Fruit fly (Drosophila melanogaster) whole organism, embryonic: ENCODE data around the gene sro.

ENCODE experiments used
- ATbp ChIP-seq: fragments of 200-800 bp; sonication (Bioruptor generic); optimal IDR thresholded peaks from 2 replicates; lab custom pipeline; 2017; ENCODE audit warnings: missing biosample characterization, mild to moderate bottlenecking, missing genetic modification characterization, missing genetic modification reagents
- C15 ChIP-seq: fragments of 200-800 bp; sonication (Bioruptor generic); IDR thresholded peaks from 3 replicates; pipeline ENCODE4 v1.3.6; 2022; ENCODE audit warnings: missing biosample characterization, missing genetic modification characterization
- CG10274 ChIP-seq: fragments of 200-800 bp; sonication (Bioruptor generic); optimal IDR thresholded peaks from 3 replicates; lab custom pipeline; 2017; ENCODE audit warnings: missing biosample characterization, mild to moderate bottlenecking, missing genetic modification characterization
- CG10462 ChIP-seq: fragments of 200-800 bp; sonication (Bioruptor generic); optimal IDR thresholded peaks from 2 replicates; lab custom pipeline; 2016; ENCODE audit warnings: missing biosample characterization, missing genetic modification characterization
- CG11560 ChIP-seq: fragments of 200-800 bp; sonication (Bioruptor generic); IDR thresholded peaks from 3 replicates; pipeline ENCODE4 v1.3.6; 2022; ENCODE audit warnings: missing biosample characterization, missing genetic modification characterization
- CG15269 ChIP-seq: fragments of 200-800 bp; sonication (Bioruptor generic); optimal IDR thresholded peaks from 2 replicates; lab custom pipeline; 2018; ENCODE audit warnings: missing biosample characterization, mild to moderate bottlenecking, missing genetic modification characterization, moderate library complexity
- CG16863 ChIP-seq: fragments of 200-800 bp; sonication (Bioruptor generic); optimal IDR thresholded peaks from 3 replicates; lab custom pipeline; 2016; ENCODE audit warnings: missing biosample characterization, missing genetic modification characterization
- CG17568 ChIP-seq: fragments of 200-800 bp; sonication (Bioruptor generic); optimal IDR thresholded peaks from 2 replicates; lab custom pipeline; 2018; ENCODE audit warnings: missing biosample characterization, mild to moderate bottlenecking, missing genetic modification characterization, moderate library complexity
- CG1792 ChIP-seq: fragments of 200-800 bp; sonication (Bioruptor generic); optimal IDR thresholded peaks from 2 replicates; lab custom pipeline; 2016; ENCODE audit warnings: missing biosample characterization, missing genetic modification characterization
- CG2116 ChIP-seq: fragments of 200-800 bp; sonication (Bioruptor generic); optimal IDR thresholded peaks from 3 replicates; lab custom pipeline; 2018; ENCODE audit warnings: missing biosample characterization, mild to moderate bottlenecking, missing genetic modification characterization
- CG30020 ChIP-seq: fragments of 200-800 bp; optimal IDR thresholded peaks from 2 replicates; lab custom pipeline; 2019; ENCODE audit warnings: missing biosample characterization, mild to moderate bottlenecking, missing genetic modification characterization, moderate library complexity
- CG30403 ChIP-seq: fragments of 200-800 bp; sonication (Bioruptor generic); optimal IDR thresholded peaks from 3 replicates; lab custom pipeline; 2016; ENCODE audit warnings: missing biosample characterization, missing genetic modification characterization
- CG31441 ChIP-seq: fragments of 200-800 bp; sonication (Bioruptor generic); IDR thresholded peaks from 2 replicates; pipeline ENCODE4 v1.3.6; 2022; ENCODE audit warnings: missing biosample characterization, missing genetic modification characterization
- CG3163 ChIP-seq: fragments of 200-800 bp; sonication (Bioruptor generic); optimal IDR thresholded peaks from 3 replicates; lab custom pipeline; 2016; ENCODE audit warnings: missing biosample characterization, missing genetic modification characterization
- CG32532 ChIP-seq: fragments of 200-800 bp; sonication (Bioruptor generic); IDR thresholded peaks from 2 replicates; pipeline ENCODE4 v1.3.6; 2022; ENCODE audit warnings: missing biosample characterization, missing genetic modification characterization
- CG3838 ChIP-seq: fragments of 200-800 bp; sonication (Bioruptor generic); optimal IDR thresholded peaks from 3 replicates; lab custom pipeline; 2016; ENCODE audit warnings: missing biosample characterization, missing genetic modification characterization
- CG42726 ChIP-seq: fragments of 200-800 bp; sonication (Bioruptor generic); IDR thresholded peaks from 2 replicates; pipeline ENCODE4 v1.3.6; 2022; ENCODE audit warnings: missing biosample characterization, missing genetic modification characterization; ENCODE audit not compliant: partially characterized antibody
- CG6272 ChIP-seq: fragments of 200-800 bp; sonication (Bioruptor generic); IDR thresholded peaks from 2 replicates; pipeline ENCODE4 v1.3.6; 2022; ENCODE audit warnings: missing biosample characterization, missing genetic modification characterization
- CG6854 ChIP-seq: fragments of 200-800 bp; sonication (Bioruptor generic); optimal IDR thresholded peaks from 3 replicates; lab custom pipeline; 2017; ENCODE audit warnings: missing biosample characterization, mild to moderate bottlenecking, missing genetic modification characterization
- CG7786 ChIP-seq: fragments of 200-800 bp; sonication (Bioruptor generic); optimal IDR thresholded peaks from 2 replicates; lab custom pipeline; 2016; ENCODE audit warnings: missing biosample characterization, missing genetic modification characterization
- CG9215 ChIP-seq: fragments of 200-800 bp; sonication (Bioruptor generic); IDR thresholded peaks from 2 replicates; pipeline ENCODE4 v1.3.6; 2022; ENCODE audit warnings: missing biosample characterization, missing genetic modification characterization
- CG9817 ChIP-seq: fragments of 200-800 bp; sonication (Bioruptor generic); optimal IDR thresholded peaks from 2 replicates; lab custom pipeline; 2018; ENCODE audit warnings: missing biosample characterization, mild to moderate bottlenecking, missing genetic modification characterization, moderate library complexity
- CG9932 ChIP-seq: fragments of 200-800 bp; sonication (Bioruptor generic); IDR thresholded peaks from 2 replicates; pipeline ENCODE4 v1.3.6; 2022; ENCODE audit warnings: missing biosample characterization, missing genetic modification characterization
- Dek ChIP-seq: fragments of 200-800 bp; sonication (Bioruptor generic); optimal IDR thresholded peaks from 3 replicates; lab custom pipeline; 2019; ENCODE audit warnings: missing biosample characterization, mild to moderate bottlenecking, missing genetic modification characterization, moderate library complexity
- Drgx ChIP-seq: fragments of 200-800 bp; sonication (Bioruptor generic); IDR thresholded peaks from 2 replicates; pipeline ENCODE4 v1.3.6; 2022; ENCODE audit warnings: missing biosample characterization, missing genetic modification characterization
- HHEX ChIP-seq: fragments of 200-800 bp; sonication (Bioruptor generic); optimal IDR thresholded peaks from 3 replicates; lab custom pipeline; 2017; ENCODE audit warnings: missing biosample characterization, mild to moderate bottlenecking, missing genetic modification characterization, missing genetic modification reagents
- HmgD ChIP-seq: fragments of 200-800 bp; sonication (Bioruptor generic); optimal IDR thresholded peaks from 3 replicates; lab custom pipeline; 2016; ENCODE audit warnings: missing biosample characterization, missing genetic modification characterization
- Hr3 ChIP-seq: fragments of 200-800 bp; sonication (Bioruptor generic); optimal IDR thresholded peaks from 3 replicates; lab custom pipeline; 2016; ENCODE audit warnings: missing biosample characterization, missing genetic modification characterization
- Kr ChIP-seq: fragments of 200-800 bp; sonication (Bioruptor generic); optimal IDR thresholded peaks from 2 replicates; lab custom pipeline; 2017; ENCODE audit warnings: missing biosample characterization, mild to moderate bottlenecking, missing genetic modification characterization
- Med ChIP-seq: fragments of 200-800 bp; sonication (Bioruptor generic); peaks from one replicate; lab custom pipeline; 2016; ENCODE audit warnings: missing biosample characterization, missing genetic modification characterization, mild to moderate bottlenecking, inconsistent platforms, moderate library complexity
- NC2α ChIP-seq: fragments of 200-800 bp; sonication (Bioruptor generic); optimal IDR thresholded peaks from 2 replicates; lab custom pipeline; 2016; ENCODE audit warnings: missing biosample characterization, missing genetic modification characterization
- Optix ChIP-seq: fragments of 200-800 bp; sonication (Bioruptor generic); IDR thresholded peaks from 3 replicates; pipeline ENCODE4 v1.3.6; 2022; ENCODE audit warnings: missing biosample characterization, missing genetic modification characterization
- TFAM ChIP-seq: fragments of 200-800 bp; sonication (Bioruptor generic); optimal IDR thresholded peaks from 2 replicates; lab custom pipeline; 2017; ENCODE audit warnings: missing biosample characterization, missing genetic modification characterization, inconsistent platforms
- Taf1 ChIP-seq: fragments of 200-800 bp; sonication (Bioruptor generic); IDR thresholded peaks from 2 replicates; pipeline ENCODE4 v1.3.6; 2022; ENCODE audit warnings: missing biosample characterization, missing genetic modification characterization
- Usf ChIP-seq: fragments of 200-800 bp; sonication (Bioruptor generic); optimal IDR thresholded peaks from 2 replicates; lab custom pipeline; 2017; ENCODE audit warnings: missing genotype, missing biosample characterization, missing genetic modification characterization
- al ChIP-seq: fragments of 200-800 bp; sonication (Bioruptor generic); IDR thresholded peaks from 2 replicates; pipeline ENCODE4 v1.3.6; 2022; ENCODE audit warnings: missing biosample characterization, missing genetic modification characterization
- ap ChIP-seq: fragments of 200-800 bp; sonication (Bioruptor generic); IDR thresholded peaks from 2 replicates; pipeline ENCODE4 v1.3.6; 2022; ENCODE audit warnings: missing biosample characterization, missing genetic modification characterization
- chm ChIP-seq: fragments of 200-800 bp; sonication (Bioruptor generic); IDR thresholded peaks from 2 replicates; pipeline ENCODE4 v1.3.6; 2022; ENCODE audit warnings: missing biosample characterization, missing genetic modification characterization
- ci ChIP-seq: fragments of 200-800 bp; sonication (Bioruptor generic); IDR thresholded peaks from 3 replicates; pipeline ENCODE4 v1.3.6; 2022; ENCODE audit warnings: missing biosample characterization, missing genetic modification characterization
- dimm ChIP-seq: fragments of 200-800 bp; sonication (Bioruptor generic); IDR thresholded peaks from 2 replicates; pipeline ENCODE4 v1.3.6; 2022; ENCODE audit warnings: missing biosample characterization, missing genetic modification characterization
- dmrt11E ChIP-seq: fragments of 200-800 bp; sonication (Bioruptor generic); optimal IDR thresholded peaks from 3 replicates; lab custom pipeline; 2018; ENCODE audit warnings: missing biosample characterization, mild to moderate bottlenecking, missing genetic modification characterization, moderate library complexity
- dmrt99B ChIP-seq: fragments of 200-800 bp; sonication (Bioruptor generic); optimal IDR thresholded peaks from 2 replicates; lab custom pipeline; 2018; ENCODE audit warnings: missing biosample characterization, mild to moderate bottlenecking, missing genetic modification characterization, moderate library complexity
- emc ChIP-seq: fragments of 200-800 bp; sonication (Bioruptor generic); optimal IDR thresholded peaks from 2 replicates; lab custom pipeline; 2016; ENCODE audit warnings: missing biosample characterization, missing genetic modification characterization
- hb ChIP-seq: fragments of 200-800 bp; sonication (Bioruptor generic); IDR thresholded peaks from 3 replicates; pipeline ENCODE4 v1.3.6; 2022; ENCODE audit warnings: missing biosample characterization, missing genetic modification characterization; ENCODE audit not compliant: partially characterized antibody
- insv ChIP-seq, 2 experiments: fragments of 200-800 bp; sonication (Bioruptor generic); optimal IDR thresholded peaks; 3 replicates each; lab custom pipeline; 2016 to 2018; ENCODE audit warnings: missing biosample characterization in 2 of 2, missing genetic modification characterization in 2 of 2
- mirr ChIP-seq: fragments of 200-800 bp; sonication (Bioruptor generic); optimal IDR thresholded peaks from 3 replicates; lab custom pipeline; 2018; ENCODE audit warnings: missing biosample characterization, mild to moderate bottlenecking, missing genetic modification characterization
- rib ChIP-seq: fragments of 200-800 bp; sonication (Bioruptor generic); IDR thresholded peaks from 2 replicates; pipeline ENCODE4 v1.3.6; 2022; ENCODE audit warnings: missing biosample characterization, missing genetic modification characterization
- sens ChIP-seq: fragments of 200-800 bp; sonication (Bioruptor generic); peaks from one replicate; lab custom pipeline; 2016; ENCODE audit warnings: missing biosample characterization, missing genetic modification characterization
- slbo ChIP-seq: fragments of 200-800 bp; sonication (Bioruptor generic); IDR thresholded peaks from 2 replicates; pipeline ENCODE4 v1.3.6; 2022; ENCODE audit warnings: missing biosample characterization, missing genetic modification characterization
- slou ChIP-seq: fragments of 200-800 bp; sonication (Bioruptor generic); optimal IDR thresholded peaks from 3 replicates; lab custom pipeline; 2016; ENCODE audit warnings: missing biosample characterization, missing genetic modification characterization
- tna ChIP-seq: fragments of 200-800 bp; sonication (Bioruptor generic); IDR thresholded peaks from 2 replicates; pipeline ENCODE4 v1.3.6; 2022; ENCODE audit warnings: missing biosample characterization, missing genetic modification characterization; ENCODE audit not compliant: partially characterized antibody
- ttk ChIP-seq: fragments of 200-800 bp; sonication (Bioruptor generic); IDR thresholded peaks from 2 replicates; pipeline ENCODE4 v2.1.2; 2022; ENCODE audit warnings: missing biosample characterization, missing genetic modification characterization

sro gene

dm6 chr3R:29745056-29745455, 49.3 kb upstream of the sro start, which contains the start of the genes Wdr24 and IntS11 (continued):
- peak; percentile 86 for TF ChIP-seq CG30403
- TF ChIP-seq CG2116 (GFP tag; lab: Kevin White, UChicago), result peak; percentile 81
- TF ChIP-seq Hr3 (GFP tag; lab: Kevin White, UChicago), result peak; percentile 80
- no peak for TF ChIP-seq NC2α
- TF ChIP-seq CG30020, result peak; percentile 45
- peak; percentile 23 for TF ChIP-seq CG10274 (GFP tag; lab: Kevin White, UChicago)
- TF ChIP-seq CG11560 (tag; lab: Robert Waterston, UW), result peak; percentile 84
- peak; percentile 94 for TF ChIP-seq ttk
- TF ChIP-seq TFAM (GFP tag; lab: Kevin White, UChicago), result no peak
- no peak for TF ChIP-seq CG3838 (GFP tag; lab: Kevin White, UChicago)
- peak; percentile 50 for TF ChIP-seq CG16863 (GFP tag; lab: Kevin White, UChicago)
- TF ChIP-seq CG7786 (GFP tag; lab: Kevin White, UChicago), result peak; percentile 73
- no peak for TF ChIP-seq dmrt99B (tag; lab: Kevin White, UChicago)
- TF ChIP-seq CG15269 (tag; lab: Kevin White, UChicago), result peak; percentile 86
- peak; percentile 95 for TF ChIP-seq al (GFP tag; lab: Robert Waterston, UW)
- no peak for TF ChIP-seq CG17568 (GFP tag; lab: Kevin White, UChicago)
- peak; percentile 57 for TF ChIP-seq slou
- TF ChIP-seq slbo (GFP tag; lab: Robert Waterston, UW), result peak; percentile 98
- peak; percentile 73 for TF ChIP-seq mirr
- TF ChIP-seq Optix (GFP tag; lab: Robert Waterston, UW), result peak; percentile 82; the same call in 2 of the 3 replicates
- TF ChIP-seq tna, result no peak
- peak; percentile 91 for TF ChIP-seq rib (GFP tag; lab: Robert Waterston, UW)
- TF ChIP-seq HmgD (GFP tag; lab: Kevin White, UChicago), result peak; percentile 32
- peak; percentile 87 for TF ChIP-seq Usf (GFP tag; lab: Kevin White, UChicago)
- peak; percentile 86 for TF ChIP-seq Taf1 (GFP tag; lab: Robert Waterston, UW)
- peak; percentile 53 for TF ChIP-seq C15
- no peak for TF ChIP-seq hb (GFP tag; lab: Robert Waterston, UW)
- TF ChIP-seq Dek, result peak; percentile 90
- TF ChIP-seq CG3163 (GFP tag; lab: Kevin White, UChicago), result no peak
- TF ChIP-seq Drgx, result peak; percentile 97
- TF ChIP-seq CG10462 (GFP tag; lab: Kevin White, UChicago), result no peak
- TF ChIP-seq CG9932 (GFP tag; lab: Robert Waterston, UW), result peak; percentile 97
- peak; percentile 56 for TF ChIP-seq emc
- no peak for TF ChIP-seq ATbp
- peak; percentile 69 for TF ChIP-seq HHEX (GFP tag; lab: Kevin White, UChicago)
- TF ChIP-seq CG31441 (GFP tag; lab: Robert Waterston, UW), result no peak; the same call in 1 of the 2 replicates
- peak; percentile 31 to 94 for TF ChIP-seq insv (GFP tag; optimal IDR thresholded peaks at IDR 0.05; lab: Kevin White, UChicago)
- peak; percentile 43 for TF ChIP-seq dmrt11E (tag; lab: Kevin White, UChicago)
- no peak for TF ChIP-seq CG6854
- peak; percentile 76 for TF ChIP-seq ap
- peak; percentile 96 for TF ChIP-seq CG32532 (GFP tag; lab: Robert Waterston, UW)
- TF ChIP-seq Med (GFP tag; lab: Kevin White, UChicago), result peak; percentile 96
- TF ChIP-seq sens (GFP tag; lab: Kevin White, UChicago), result peak; percentile 93
- peak; percentile 88 for TF ChIP-seq CG6272 (GFP tag; lab: Robert Waterston, UW)
- TF ChIP-seq Kr (GFP tag; lab: Kevin White, UChicago), result no peak
- no peak for TF ChIP-seq CG42726 (GFP tag; lab: Robert Waterston, UW)
- TF ChIP-seq ci, result peak; percentile 89
- TF ChIP-seq dimm, result peak; percentile 79
- peak; percentile 93 for TF ChIP-seq CG9817 (tag; lab: Kevin White, UChicago)
- TF ChIP-seq chm (GFP tag; lab: Robert Waterston, UW), result peak; percentile 69
- peak; percentile 93 for TF ChIP-seq CG9215 (GFP tag; lab: Robert Waterston, UW)
- peak; percentile 43 for TF ChIP-seq CG1792 (GFP tag; lab: Kevin White, UChicago)
